Worm (Caenorhabditis elegans) whole organism, L2 larva: ENCODE measurements around the gene phf-33.
"Not testable (repeated sequence)": the region's sequence is repeated elsewhere in the genome, so short reads cannot be mapped to it uniquely, and the experiment has no call there.

Experiments
- R02D3.7 ChIP-seq: fragments of 150-350 bp; optimal IDR thresholded peaks from 2 replicates; lab custom pipeline; 2014; ENCODE audit warnings: missing biosample characterization, missing genetic modification characterization
- Y55F3AM.14 ChIP-seq: fragments of 200-800 bp; sonication (Bioruptor generic); optimal IDR thresholded peaks from 2 replicates; lab custom pipeline; 2018; ENCODE audit warnings: mild to moderate bottlenecking, missing genetic modification characterization, missing compliant biosample characterization
- alr-1 ChIP-seq: fragments of 150-350 bp; optimal IDR thresholded peaks from 2 replicates; lab custom pipeline; 2014; ENCODE audit warnings: missing biosample characterization, missing genetic modification characterization
- blmp-1 ChIP-seq: sonication (generic microtip); optimal IDR thresholded peaks from 2 replicates; lab custom pipeline; 2017; ENCODE audit warnings: missing genetic modification characterization, mild to moderate bottlenecking, missing compliant biosample characterization, antibody characterized with exemption, moderate library complexity; ENCODE audit not compliant: insufficient read depth
- ceh-16 ChIP-seq: fragments of 150-350 bp; optimal IDR thresholded peaks from 2 replicates; lab custom pipeline; 2014; ENCODE audit warnings: missing biosample characterization, missing genetic modification characterization
- elt-1 ChIP-seq: fragments of 150-350 bp; optimal IDR thresholded peaks from 2 replicates; lab custom pipeline; 2014; ENCODE audit warnings: missing biosample characterization, missing genetic modification characterization
- lin-13 ChIP-seq: fragments of 150-350 bp; optimal IDR thresholded peaks from 2 replicates; lab custom pipeline; 2014; ENCODE audit warnings: missing biosample characterization, missing genetic modification reagents, missing genetic modification characterization
- nhr-23 ChIP-seq: fragments of 150-350 bp; optimal IDR thresholded peaks from 2 replicates; lab custom pipeline; 2014; ENCODE audit warnings: missing biosample characterization, missing genetic modification reagents, missing genetic modification characterization
- nhr-25 ChIP-seq: fragments of 150-350 bp; sonication (generic microtip); optimal IDR thresholded peaks from 3 replicates; lab custom pipeline; 2014; ENCODE audit warnings: missing biosample characterization, missing genetic modification characterization
- nhr-6 ChIP-seq: fragments of 150-350 bp; optimal IDR thresholded peaks from 2 replicates; lab custom pipeline; 2014; ENCODE audit warnings: missing biosample characterization, missing genetic modification characterization

DNA sequence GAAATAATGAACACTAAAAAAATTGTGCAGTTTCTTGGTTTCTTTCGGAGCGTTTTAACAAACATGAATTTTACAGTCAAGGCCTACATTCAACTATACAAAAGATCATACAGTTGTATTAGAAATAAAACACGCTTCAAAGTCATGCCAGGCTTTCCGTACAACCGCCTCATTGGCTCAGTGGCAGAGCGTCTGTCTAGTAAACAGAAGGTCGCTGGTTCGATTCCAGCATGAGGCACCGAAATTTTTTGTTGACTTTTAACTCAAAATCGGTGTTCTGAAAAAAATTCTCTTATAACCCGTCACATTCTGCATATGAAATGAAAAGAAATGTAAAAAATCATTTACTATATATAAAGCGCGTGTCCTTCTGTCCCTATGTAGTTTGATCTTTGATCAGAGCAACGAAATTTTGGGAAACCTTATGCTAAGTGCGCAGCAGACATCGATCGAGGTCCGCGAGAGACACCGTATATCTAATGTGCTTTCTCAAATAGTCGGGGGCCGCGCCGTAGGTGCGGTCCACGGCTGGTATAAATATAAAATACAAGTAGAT is 17.7 kb downstream of the phf-33 start:
- not testable (repeated sequence) for TF ChIP-seq alr-1 (tag; lab: Kevin White, UChicago); nhr-6 (tag; lab: Kevin White, UChicago); nhr-25 (tag; lab: Kevin White, UChicago); ceh-16 (tag; lab: Kevin White, UChicago); R02D3.7; nhr-23 (tag; lab: Kevin White, UChicago); blmp-1 (tag; lab: Kevin White, UChicago); elt-1; lin-13 (GFP tag; lab: Kevin White, UChicago); Y55F3AM.14 (GFP tag; lab: Kevin White, UChicago)
